Fruit fly (Drosophila melanogaster) whole organism, embryonic: ENCODE measurements around the gene pyd.
A peak's percentile ranks its signal among the peaks of the same experiment; 100 is the strongest.

Experiments used
- Adf1 ChIP-seq: fragments of 200-800 bp; sonication (Bioruptor generic); IDR thresholded peaks from 2 replicates; pipeline ENCODE4 v1.3.6; 2022; ENCODE audit warnings: missing biosample characterization, missing genetic modification characterization
- Blimp-1 ChIP-seq: fragments of 200-800 bp; sonication (Bioruptor generic); optimal IDR thresholded peaks from 3 replicates; lab custom pipeline; 2018; ENCODE audit warnings: missing biosample characterization, missing genetic modification characterization, mild to moderate bottlenecking, moderate library complexity, missing genetic modification reagents
- CG10147 ChIP-seq: fragments of 200-800 bp; sonication (Bioruptor generic); optimal IDR thresholded peaks from 2 replicates; lab custom pipeline; 2019; ENCODE audit warnings: missing biosample characterization, mild to moderate bottlenecking, missing genetic modification characterization, moderate library complexity
- CG10267 ChIP-seq: fragments of 200-800 bp; sonication (Bioruptor generic); optimal IDR thresholded peaks from 2 replicates; lab custom pipeline; 2018; ENCODE audit warnings: missing biosample characterization, mild to moderate bottlenecking, missing genetic modification characterization, moderate library complexity
- CG11456 ChIP-seq: fragments of 200-800 bp; sonication (Bioruptor generic); IDR thresholded peaks from 3 replicates; pipeline ENCODE4 v1.3.6; 2022; ENCODE audit warnings: missing biosample characterization, missing genetic modification characterization
- CG11560 ChIP-seq: fragments of 200-800 bp; sonication (Bioruptor generic); IDR thresholded peaks from 3 replicates; pipeline ENCODE4 v1.3.6; 2022; ENCODE audit warnings: missing biosample characterization, missing genetic modification characterization
- CG12744 ChIP-seq: fragments of 200-800 bp; sonication (Bioruptor generic); optimal IDR thresholded peaks from 2 replicates; lab custom pipeline; 2016; ENCODE audit warnings: missing biosample characterization, missing genetic modification characterization
- CG13424 ChIP-seq: fragments of 200-800 bp; sonication (Bioruptor generic); optimal IDR thresholded peaks from 2 replicates; lab custom pipeline; 2019; ENCODE audit warnings: missing biosample characterization, mild to moderate bottlenecking, missing genetic modification characterization, moderate library complexity
- CG14014 ChIP-seq: fragments of 200-800 bp; sonication (Bioruptor generic); IDR thresholded peaks from 2 replicates; pipeline ENCODE4 v1.3.6; 2022; ENCODE audit warnings: missing biosample characterization, missing genetic modification characterization
- CG14441 ChIP-seq: fragments of 200-800 bp; sonication (Bioruptor generic); IDR thresholded peaks from 2 replicates; pipeline ENCODE4 v1.3.6; 2022; ENCODE audit warnings: missing biosample characterization, missing genetic modification characterization
- CG14710 ChIP-seq: fragments of 200-800 bp; sonication (Bioruptor generic); optimal IDR thresholded peaks from 3 replicates; lab custom pipeline; 2019; ENCODE audit warnings: missing biosample characterization, mild to moderate bottlenecking, missing genetic modification characterization, moderate library complexity
- CG15269 ChIP-seq: fragments of 200-800 bp; sonication (Bioruptor generic); optimal IDR thresholded peaks from 2 replicates; lab custom pipeline; 2018; ENCODE audit warnings: missing biosample characterization, mild to moderate bottlenecking, missing genetic modification characterization, moderate library complexity
- CG1603 ChIP-seq: fragments of 200-800 bp; sonication (Bioruptor generic); optimal IDR thresholded peaks from 2 replicates; lab custom pipeline; 2019; ENCODE audit warnings: missing biosample characterization, mild to moderate bottlenecking, missing genetic modification characterization, moderate library complexity
- CG1647 ChIP-seq: fragments of 200-800 bp; sonication (Bioruptor generic); optimal IDR thresholded peaks from 3 replicates; lab custom pipeline; 2016; ENCODE audit warnings: missing biosample characterization, missing genetic modification characterization
- CG17186 ChIP-seq: fragments of 200-800 bp; sonication (Bioruptor generic); optimal IDR thresholded peaks from 3 replicates; lab custom pipeline; 2017; ENCODE audit warnings: missing biosample characterization, missing genetic modification reagents, missing genetic modification characterization
- CG1792 ChIP-seq: fragments of 200-800 bp; sonication (Bioruptor generic); optimal IDR thresholded peaks from 2 replicates; lab custom pipeline; 2016; ENCODE audit warnings: missing biosample characterization, missing genetic modification characterization
- CG18619 ChIP-seq: fragments of 200-800 bp; sonication (Bioruptor generic); optimal IDR thresholded peaks from 3 replicates; lab custom pipeline; 2017; ENCODE audit warnings: missing biosample characterization, mild to moderate bottlenecking, missing genetic modification characterization
- CG2120 ChIP-seq: fragments of 200-800 bp; sonication (Bioruptor generic); optimal IDR thresholded peaks from 3 replicates; lab custom pipeline; 2016; ENCODE audit warnings: missing biosample characterization, missing genetic modification characterization
- CG2199 ChIP-seq: fragments of 200-800 bp; sonication (Bioruptor generic); IDR thresholded peaks from 3 replicates; pipeline ENCODE4 v1.3.6; 2022; ENCODE audit warnings: missing biosample characterization, missing genetic modification characterization
- CG2875 ChIP-seq: fragments of 200-800 bp; sonication (Bioruptor generic); optimal IDR thresholded peaks from 2 replicates; lab custom pipeline; 2017; ENCODE audit warnings: missing biosample characterization, mild to moderate bottlenecking, missing genetic modification characterization, missing genetic modification reagents
- CG31224 ChIP-seq: fragments of 200-800 bp; sonication (Bioruptor generic); IDR thresholded peaks from 2 replicates; pipeline ENCODE4 v1.3.6; 2022; ENCODE audit warnings: missing biosample characterization, missing genetic modification characterization
- CG3281 ChIP-seq: fragments of 200-800 bp; sonication (Bioruptor generic); optimal IDR thresholded peaks from 3 replicates; lab custom pipeline; 2017; ENCODE audit warnings: missing biosample characterization, mild to moderate bottlenecking, missing genetic modification characterization
- CG5953 ChIP-seq: fragments of 200-800 bp; sonication (Bioruptor generic); IDR thresholded peaks from 2 replicates; pipeline ENCODE4 v1.3.6; 2022; ENCODE audit warnings: missing biosample characterization, missing genetic modification characterization
- CG9797 ChIP-seq: fragments of 200-800 bp; sonication (Bioruptor generic); optimal IDR thresholded peaks from 3 replicates; lab custom pipeline; 2018; ENCODE audit warnings: missing biosample characterization, mild to moderate bottlenecking, missing genetic modification characterization
- HLH54F ChIP-seq: fragments of 200-800 bp; sonication (Bioruptor generic); optimal IDR thresholded peaks from 3 replicates; lab custom pipeline; 2016; ENCODE audit warnings: missing biosample characterization, missing genetic modification characterization
- Hey ChIP-seq: fragments of 200-800 bp; sonication (Bioruptor generic); optimal IDR thresholded peaks from 3 replicates; lab custom pipeline; 2018; ENCODE audit warnings: missing biosample characterization, mild to moderate bottlenecking, missing genetic modification characterization
- Hsf ChIP-seq: fragments of 200-800 bp; sonication (Bioruptor generic); optimal IDR thresholded peaks from 3 replicates; lab custom pipeline; 2016; ENCODE audit warnings: missing biosample characterization, missing genetic modification characterization
- MTF-1 ChIP-seq: fragments of 200-800 bp; sonication (Bioruptor generic); optimal IDR thresholded peaks from 2 replicates; lab custom pipeline; 2018; ENCODE audit warnings: missing biosample characterization, mild to moderate bottlenecking, missing genetic modification characterization, borderline replicate concordance
- Mes4 ChIP-seq: fragments of 200-800 bp; sonication (Bioruptor generic); optimal IDR thresholded peaks from 2 replicates; lab custom pipeline; 2016; ENCODE audit warnings: missing biosample characterization, missing genetic modification characterization
- Oaz ChIP-seq: fragments of 200-800 bp; sonication (Bioruptor generic); IDR thresholded peaks from 2 replicates; pipeline ENCODE4 v1.3.6; 2022; ENCODE audit warnings: missing biosample characterization, missing genetic modification characterization
- Pdp1 ChIP-seq, 2 experiments: fragments of 200-800 bp; sonication (Bioruptor generic); optimal IDR thresholded peaks; 3 replicates each; lab custom pipeline; 2016; ENCODE audit warnings: missing biosample characterization in 2 of 2, missing genetic modification characterization in 2 of 2, mild to moderate bottlenecking in 1 of 2, moderate library complexity in 1 of 2
- Poxn ChIP-seq: fragments of 200-800 bp; sonication (Bioruptor generic); IDR thresholded peaks from 2 replicates; pipeline ENCODE4 v1.3.6; 2022; ENCODE audit warnings: missing biosample characterization, missing genetic modification characterization
- Ssrp ChIP-seq: fragments of 200-800 bp; sonication (Bioruptor generic); optimal IDR thresholded peaks from 2 replicates; lab custom pipeline; 2018; ENCODE audit warnings: missing biosample characterization, mild to moderate bottlenecking, missing genetic modification characterization, moderate library complexity
- Tbp ChIP-seq: fragments of >200 bp; optimal IDR thresholded peaks from 2 replicates; lab custom pipeline; 2018; ENCODE audit warnings: missing biosample characterization, missing genetic modification characterization
- ac ChIP-seq: fragments of 200-800 bp; sonication (Bioruptor generic); optimal IDR thresholded peaks from 3 replicates; lab custom pipeline; 2017; ENCODE audit warnings: missing biosample characterization, mild to moderate bottlenecking, missing genetic modification characterization
- amos ChIP-seq: fragments of 200-800 bp; sonication (Bioruptor generic); IDR thresholded peaks from 2 replicates; pipeline ENCODE4 v1.3.6; 2022; ENCODE audit warnings: missing biosample characterization, missing genetic modification characterization; ENCODE audit not compliant: partially characterized antibody
- ap ChIP-seq: fragments of 200-800 bp; sonication (Bioruptor generic); IDR thresholded peaks from 2 replicates; pipeline ENCODE4 v1.3.6; 2022; ENCODE audit warnings: missing biosample characterization, missing genetic modification characterization
- bab2 ChIP-seq: fragments of 200-800 bp; sonication (Bioruptor generic); optimal IDR thresholded peaks from 2 replicates; lab custom pipeline; 2016; ENCODE audit warnings: missing biosample characterization, missing genetic modification characterization
- croc ChIP-seq: fragments of 200-800 bp; sonication (Bioruptor generic); conservative IDR thresholded peaks from 3 replicates; pipeline ENCODE4 v1.3.6; 2022; ENCODE audit warnings: missing biosample characterization, missing genetic modification characterization
- esg ChIP-seq: fragments of 200-800 bp; sonication (Bioruptor generic); conservative IDR thresholded peaks from 2 replicates; pipeline ENCODE4 v1.3.6; 2022; ENCODE audit warnings: missing biosample characterization, missing genetic modification characterization
- grau ChIP-seq: fragments of 200-800 bp; optimal IDR thresholded peaks from 3 replicates; lab custom pipeline; 2019; ENCODE audit warnings: missing biosample characterization, mild to moderate bottlenecking, missing genetic modification characterization, moderate library complexity
- maf-S ChIP-seq: fragments of 200-800 bp; sonication (Bioruptor generic); optimal IDR thresholded peaks from 2 replicates; lab custom pipeline; 2016; ENCODE audit warnings: missing biosample characterization, missing genetic modification characterization
- odd ChIP-seq: fragments of 200-800 bp; sonication (Bioruptor generic); optimal IDR thresholded peaks from 2 replicates; lab custom pipeline; 2017; ENCODE audit warnings: missing biosample characterization, mild to moderate bottlenecking, missing genetic modification characterization
- ranshi ChIP-seq: fragments of 200-800 bp; sonication (Bioruptor generic); IDR thresholded peaks from 2 replicates; pipeline ENCODE4 v1.3.6; 2022; ENCODE audit warnings: missing biosample characterization, missing genetic modification characterization
- row ChIP-seq: fragments of 200-800 bp; sonication (Bioruptor generic); IDR thresholded peaks from 3 replicates; pipeline ENCODE4 v1.3.6; 2022; ENCODE audit warnings: missing biosample characterization, missing genetic modification characterization
- shn ChIP-seq: fragments of 200-800 bp; sonication (Bioruptor generic); optimal IDR thresholded peaks from 3 replicates; lab custom pipeline; 2016; ENCODE audit warnings: missing biosample characterization, missing genetic modification characterization
- sug ChIP-seq: fragments of 200-800 bp; optimal IDR thresholded peaks from 2 replicates; lab custom pipeline; 2019; ENCODE audit warnings: missing biosample characterization, mild to moderate bottlenecking, missing genetic modification characterization, moderate library complexity
- tx ChIP-seq: fragments of 200-800 bp; sonication (Bioruptor generic); optimal IDR thresholded peaks from 2 replicates; lab custom pipeline; 2016; ENCODE audit warnings: missing biosample characterization, missing genetic modification characterization
- unpg ChIP-seq: fragments of 200-800 bp; sonication (Bioruptor generic); optimal IDR thresholded peaks from 3 replicates; lab custom pipeline; 2018; ENCODE audit warnings: missing biosample characterization, mild to moderate bottlenecking, missing genetic modification characterization, moderate library complexity
- vvl ChIP-seq: fragments of 200-800 bp; sonication (Bioruptor generic); IDR thresholded peaks from 2 replicates; pipeline ENCODE4 v1.3.6; 2022; ENCODE audit warnings: missing biosample characterization, missing genetic modification characterization
- zen2 ChIP-seq: fragments of 200-800 bp; sonication (Bioruptor generic); IDR thresholded peaks from 3 replicates; pipeline ENCODE4 v1.3.6; 2022; ENCODE audit warnings: missing biosample characterization, missing genetic modification characterization; ENCODE audit not compliant: partially characterized antibody

Gene pyd

DNA sequence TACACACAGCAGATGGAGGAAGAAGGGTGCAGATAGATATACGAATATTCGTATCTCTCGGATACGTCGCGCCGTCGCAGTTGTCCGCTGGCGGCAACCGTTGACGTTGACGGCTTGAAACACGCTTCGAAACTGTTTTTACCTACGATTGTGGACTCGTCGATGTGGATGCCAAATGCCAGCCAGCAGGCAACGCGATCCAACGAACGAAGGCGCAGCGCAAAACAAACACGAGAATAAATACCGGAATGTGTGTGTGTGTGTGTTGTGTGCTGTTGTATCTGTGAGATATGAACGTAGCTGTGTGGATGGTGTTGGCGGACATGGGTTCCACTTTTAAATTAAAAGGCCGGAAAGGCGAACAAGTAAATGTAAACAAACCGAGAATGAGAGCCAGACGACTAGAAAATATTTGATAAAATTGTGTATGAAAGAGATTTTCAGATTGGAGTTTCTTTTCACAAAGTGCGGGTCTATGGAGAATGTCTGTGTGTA lies 85.5 kb downstream of the pyd start (continued):
- no peak for TF ChIP-seq CG11560 (tag; lab: Robert Waterston, UW)
- peak; percentile 73 for TF ChIP-seq CG10147 (GFP tag; lab: Kevin White, UChicago)
- TF ChIP-seq ranshi: peak; percentile 48; the same call in 1 of the 2 replicates
- peak; percentile 41 for TF ChIP-seq CG1647 (GFP tag; lab: Kevin White, UChicago)
- peak; percentile 52 for TF ChIP-seq grau
- peak in 1 of 2 experiments; percentile 48 for TF ChIP-seq Pdp1 (GFP tag; optimal IDR thresholded peaks at IDR 0.05; lab: Kevin White, UChicago)
- TF ChIP-seq CG1603 (tag; lab: Kevin White, UChicago): peak; percentile 66
- peak; percentile 10 for TF ChIP-seq HLH54F (GFP tag; lab: Kevin White, UChicago)
- TF ChIP-seq Mes4 (GFP tag; lab: Kevin White, UChicago): peak; percentile 61
- no peak for TF ChIP-seq Ssrp (tag; lab: Kevin White, UChicago)
- peak; percentile 58 for TF ChIP-seq CG15269 (tag; lab: Kevin White, UChicago)
- peak; percentile 40 for TF ChIP-seq bab2
- TF ChIP-seq tx (GFP tag; lab: Kevin White, UChicago): no peak
- TF ChIP-seq CG14710 (tag; lab: Kevin White, UChicago): peak; percentile 47
- peak; percentile 62 for TF ChIP-seq MTF-1
- 0 out of 2 replicates have a peak, but pooled peaks have one; percentile 9 for TF ChIP-seq CG31224
- peak; percentile 66 for TF ChIP-seq Adf1
- TF ChIP-seq CG2199 (GFP tag; lab: Robert Waterston, UW): peak; percentile 97
- TF ChIP-seq odd (GFP tag; lab: Kevin White, UChicago): peak; percentile 75
- peak; percentile 52; the same call in 1 of the 2 replicates for TF ChIP-seq CG14014 (GFP tag; lab: Robert Waterston, UW)
- peak; percentile 58 for TF ChIP-seq unpg (GFP tag; lab: Kevin White, UChicago)
- peak; percentile 45 for TF ChIP-seq Hey
- TF ChIP-seq CG18619 (GFP tag; lab: Kevin White, UChicago): peak; percentile 22
- TF ChIP-seq CG9797 (GFP tag; lab: Kevin White, UChicago): peak; percentile 16
- peak; percentile 52 for TF ChIP-seq CG2120 (GFP tag; lab: Kevin White, UChicago)
- no peak for TF ChIP-seq ap (GFP tag; lab: Robert Waterston, UW)
- peak; percentile 10; the same call in 1 of the 3 replicates for TF ChIP-seq row (GFP tag; lab: Robert Waterston, UW)
- TF ChIP-seq CG10267 (tag; lab: Kevin White, UChicago): peak; percentile 23
- TF ChIP-seq CG12744: peak; percentile 17
- TF ChIP-seq CG13424: peak; percentile 35
- no peak for TF ChIP-seq zen2 (GFP tag; lab: Robert Waterston, UW)
- peak; percentile 85 for TF ChIP-seq vvl (GFP tag; lab: Robert Waterston, UW)
- no peak for TF ChIP-seq Poxn (GFP tag; lab: Robert Waterston, UW)
- TF ChIP-seq croc (GFP tag; lab: Robert Waterston, UW): no peak
- no peak for TF ChIP-seq amos (GFP tag; lab: Robert Waterston, UW)
- TF ChIP-seq CG17186 (GFP tag; lab: Kevin White, UChicago): peak; percentile 35
- peak; percentile 12 for TF ChIP-seq ac (GFP tag; lab: Kevin White, UChicago)
- TF ChIP-seq Oaz: no peak
- TF ChIP-seq esg (GFP tag; lab: Robert Waterston, UW): no peak
- TF ChIP-seq Hsf (GFP tag; lab: Kevin White, UChicago): peak; percentile 28
- TF ChIP-seq CG14441 (GFP tag; lab: Robert Waterston, UW): no peak
- TF ChIP-seq CG1792 (GFP tag; lab: Kevin White, UChicago): peak; percentile 24
- TF ChIP-seq CG3281 (GFP tag; lab: Kevin White, UChicago): peak; percentile 70
- no peak for TF ChIP-seq CG11456 (GFP tag; lab: Robert Waterston, UW)
- TF ChIP-seq CG5953: no peak
- peak; percentile 55 for TF ChIP-seq sug (tag; lab: Kevin White, UChicago)
- TF ChIP-seq maf-S: peak; percentile 59
- TF ChIP-seq Blimp-1 (GFP tag; lab: Kevin White, UChicago): peak; percentile 55
- TF ChIP-seq shn: no peak
- TF ChIP-seq CG2875 (GFP tag; lab: Kevin White, UChicago): peak; percentile 51
- no peak for TF ChIP-seq Tbp (GFP tag; lab: Kevin White, UChicago)
